Worm (Caenorhabditis elegans): Measurements from ENCODE around the gene H39E23.3.

DNA sequence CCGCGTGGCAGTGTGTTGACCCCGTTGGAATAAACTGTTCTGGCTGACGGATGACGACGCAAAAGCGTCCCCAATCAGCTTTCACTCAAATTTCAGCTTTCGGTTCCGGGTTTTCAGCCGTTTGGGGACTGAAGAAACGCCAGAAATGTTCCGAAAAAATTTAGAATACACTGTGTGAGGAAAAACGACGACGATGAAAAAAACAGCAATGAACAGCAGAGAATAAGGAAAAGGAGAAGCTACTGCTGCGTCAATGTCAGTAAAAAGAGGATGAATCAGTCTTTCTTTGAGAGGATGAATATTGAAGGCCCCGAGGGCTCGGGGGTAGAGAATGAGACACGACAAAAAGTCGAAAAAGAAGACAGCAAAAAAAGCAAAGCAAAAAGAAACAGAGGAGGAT is 21.2 kb downstream of the H39E23.3 start:
- TF ChIP-seq efl-1 (GFP tag; optimal IDR thresholded peaks at IDR 0.05) (no peak), F57A8.1 (GFP tag; optimal IDR thresholded peaks at IDR 0.05) (no peak)

Measured in whole organism, young adult.